Worm (Caenorhabditis elegans) whole organism, early embryonic: ENCODE data around the gene nhr-107.

Experiments
- B0310.2 ChIP-seq: sonication (generic microtip); optimal IDR thresholded peaks from 2 replicates; lab custom pipeline; 2016; ENCODE audit warnings: mild to moderate bottlenecking, missing genetic modification characterization, missing compliant biosample characterization
- F13C5.2 ChIP-seq: sonication (generic microtip); optimal IDR thresholded peaks from 2 replicates; lab custom pipeline; 2017; ENCODE audit warnings: mild to moderate bottlenecking, missing genetic modification characterization, inconsistent platforms, missing compliant biosample characterization
- aly-1 ChIP-seq: sonication (generic microtip); optimal IDR thresholded peaks from 2 replicates; lab custom pipeline; 2016; ENCODE audit warnings: missing genetic modification characterization, missing compliant biosample characterization
- ama-1 ChIP-seq: fragments of 150-350 bp; optimal IDR thresholded peaks from 2 replicates; lab custom pipeline; 2014
- ceh-13 ChIP-seq: fragments of 200-800 bp; sonication (Bioruptor generic); optimal IDR thresholded peaks from 2 replicates; lab custom pipeline; 2018; ENCODE audit warnings: mild to moderate bottlenecking, missing genetic modification characterization, missing compliant biosample characterization
- ceh-36 ChIP-seq: sonication (generic microtip); optimal IDR thresholded peaks from 2 replicates; lab custom pipeline; 2016; ENCODE audit warnings: missing genetic modification characterization, inconsistent platforms, missing compliant biosample characterization
- flt-1 ChIP-seq: fragments of 200-800 bp; sonication (Bioruptor generic); IDR thresholded peaks from 2 replicates; pipeline ENCODE4 v1.3.6; 2022; ENCODE audit warnings: missing genetic modification characterization, missing compliant biosample characterization
- hmg-4 ChIP-seq: fragments of 200-800 bp; sonication (Bioruptor generic); optimal IDR thresholded peaks from 2 replicates; lab custom pipeline; 2018; ENCODE audit warnings: mild to moderate bottlenecking, missing genetic modification characterization, missing compliant biosample characterization
- hnd-1 ChIP-seq: sonication (generic microtip); optimal IDR thresholded peaks from 2 replicates; lab custom pipeline; 2016; ENCODE audit warnings: missing genetic modification characterization, missing compliant biosample characterization
- scrt-1 ChIP-seq: fragments of 200-800 bp; sonication (Bioruptor generic); IDR thresholded peaks from 2 replicates; pipeline ENCODE4 v1.3.6; 2022; ENCODE audit warnings: missing genetic modification characterization, missing compliant biosample characterization
- sea-1 ChIP-seq: fragments of 200-800 bp; sonication (Bioruptor generic); conservative IDR thresholded peaks from 2 replicates; pipeline ENCODE4 v1.3.6; 2022; ENCODE audit warnings: missing genetic modification characterization, missing compliant biosample characterization
- tbx-11 ChIP-seq: fragments of 200-800 bp; sonication (Bioruptor generic); IDR thresholded peaks from 2 replicates; pipeline ENCODE4 v1.3.6; 2022; ENCODE audit warnings: missing genetic modification characterization, missing compliant biosample characterization
- tbx-37 ChIP-seq: fragments of 200-800 bp; sonication (Bioruptor generic); conservative IDR thresholded peaks from 2 replicates; pipeline ENCODE4 v1.3.6; 2022; ENCODE audit warnings: missing genetic modification reagents, missing genetic modification characterization, missing compliant biosample characterization
- tra-4 ChIP-seq: sonication (generic microtip); optimal IDR thresholded peaks from 2 replicates; lab custom pipeline; 2017; ENCODE audit warnings: missing genetic modification characterization, missing compliant biosample characterization

ce11 chrV:7027055-7027454, 30.2 kb upstream of the nhr-107 start, which contains the start of gene F20A1.6:
- TF ChIP-seq ama-1 (lab: Kevin White, UChicago): no peak
- no peak for TF ChIP-seq hnd-1 (tag; lab: Kevin White, UChicago)
- TF ChIP-seq B0310.2 (tag; lab: Kevin White, UChicago): no peak
- no peak for TF ChIP-seq flt-1
- TF ChIP-seq ceh-36 (tag; lab: Kevin White, UChicago): no peak
- TF ChIP-seq sea-1 (GFP tag; lab: Robert Waterston, UW): no peak
- no peak for TF ChIP-seq ceh-13 (GFP tag; lab: Kevin White, UChicago)
- TF ChIP-seq F13C5.2: no peak
- no peak for TF ChIP-seq tbx-37
- no peak for TF ChIP-seq scrt-1
- TF ChIP-seq aly-1: no peak
- TF ChIP-seq tra-4 (tag; lab: Kevin White, UChicago): no peak
- TF ChIP-seq tbx-11 (GFP tag; lab: Robert Waterston, UW): no peak
- TF ChIP-seq hmg-4 (GFP tag; lab: Kevin White, UChicago): no peak
